Fruit fly (Drosophila melanogaster): ENCODE measurements around the gene Taf3.

Taf3 gene

dm6 chr4:481739-482138 lies 15.1 kb upstream of the Taf3 start:
- TF ChIP-seq ss (GFP tag; optimal IDR thresholded peaks at IDR 0.05) (no peak), eg (GFP tag; IDR thresholded peaks at IDR 0.05) (no peak), CG15336 (GFP tag; IDR thresholded peaks at IDR 0.05) (no peak), Met (GFP tag; optimal IDR thresholded peaks at IDR 0.05) (no peak), Eip78C (GFP tag) (peak; percentile 22), CG8632 (GFP tag; optimal IDR thresholded peaks at IDR 0.05) (no peak)

- TF ChIP-seq CG8119 (GFP tag; IDR thresholded peaks at IDR 0.05) (no peak), dsx (GFP tag; optimal IDR thresholded peaks at IDR 0.05; ENCODE audit: poor library complexity, severe bottlenecking) (no peak), Blimp-1 (GFP tag; optimal IDR thresholded peaks at IDR 0.05) (no peak), CG4318 (GFP tag; optimal IDR thresholded peaks at IDR 0.05) (no peak), fkh (GFP tag; optimal IDR thresholded peaks at IDR 0.05) (no peak), Eip93F (GFP tag; optimal IDR thresholded peaks at IDR 0.05) (no peak), svp (GFP tag) (no peak), ss (GFP tag; optimal IDR thresholded peaks at IDR 0.05) (no peak), fd85E (GFP tag; optimal IDR thresholded peaks at IDR 0.05) (no peak), CG6854 (GFP tag; optimal IDR thresholded peaks at IDR 0.05) (no peak), CG15336 (GFP tag; IDR thresholded peaks at IDR 0.05) (no peak), acj6 (GFP tag; optimal IDR thresholded peaks at IDR 0.05) (no peak), Sox102F (GFP tag; optimal IDR thresholded peaks at IDR 0.05) (no peak), topi (GFP tag; optimal IDR thresholded peaks at IDR 0.05) (no peak), CG11294 (GFP tag; IDR thresholded peaks at IDR 0.05) (no peak)
These were observed 2.1 kb upstream of the Taf3 start for dm6 chr4:468634-469238.

dm6 chr4:468031-468430 lies 1.4 kb upstream of the Taf3 start:
- no peak for TF ChIP-seq Hr4 (GFP tag; optimal IDR thresholded peaks at IDR 0.05)
- TF ChIP-seq CG8119 (GFP tag; IDR thresholded peaks at IDR 0.05) = no peak
- TF ChIP-seq esn (GFP tag; optimal IDR thresholded peaks at IDR 0.05) = no peak
- TF ChIP-seq CG15336 (GFP tag; IDR thresholded peaks at IDR 0.05) = no peak
- TF ChIP-seq CG10669 (GFP tag; optimal IDR thresholded peaks at IDR 0.05) = no peak
- no peak for TF ChIP-seq dsx (GFP tag; optimal IDR thresholded peaks at IDR 0.05; ENCODE audit: poor library complexity, severe bottlenecking)
- TF ChIP-seq achi (GFP tag; optimal IDR thresholded peaks at IDR 0.05) = no peak
- TF ChIP-seq CG11294 (GFP tag; IDR thresholded peaks at IDR 0.05) = no peak
- TF ChIP-seq CG31627 (GFP tag; optimal IDR thresholded peaks at IDR 0.05) = no peak
- no peak for TF ChIP-seq svp (GFP tag)
- no peak for TF ChIP-seq lz (GFP tag; optimal IDR thresholded peaks at IDR 0.05)
- TF ChIP-seq topi (GFP tag; optimal IDR thresholded peaks at IDR 0.05) = no peak

dm6 chr4:466976-467639 lies 480 bp upstream of the Taf3 start, which contains the start of gene CG33941:
CG33941 (plus strand) TSS chr4:467497.
- peak; percentile 40 for TF ChIP-seq esn (GFP tag; optimal IDR thresholded peaks at IDR 0.05)
- TF ChIP-seq net (GFP tag; optimal IDR thresholded peaks at IDR 0.05) = no peak
- TF ChIP-seq Smox (GFP tag; optimal IDR thresholded peaks at IDR 0.05) = no peak
- peak; percentile 10 for TF ChIP-seq CG10631 (GFP tag; optimal IDR thresholded peaks at IDR 0.05)
- TF ChIP-seq CG3032 (tag; optimal IDR thresholded peaks at IDR 0.05) = peak; percentile 18

dm6 chr4:458608-459007 lies 8.0 kb downstream of the Taf3 start:
- no peak for TF ChIP-seq CG11762 (GFP tag; optimal IDR thresholded peaks at IDR 0.05; ENCODE audit: insufficient read depth)

- TF ChIP-seq CG1621 (tag; optimal IDR thresholded peaks at IDR 0.05) (no peak), Smox (GFP tag; optimal IDR thresholded peaks at IDR 0.05) (no peak), lz (GFP tag; optimal IDR thresholded peaks at IDR 0.05) (no peak), CG7368 (GFP tag; optimal IDR thresholded peaks at IDR 0.05) (no peak), CG8119 (GFP tag; IDR thresholded peaks at IDR 0.05) (no peak), salr (GFP tag; optimal IDR thresholded peaks at IDR 0.05) (no peak), eg (GFP tag; IDR thresholded peaks at IDR 0.05) (no peak), CG11294 (GFP tag; IDR thresholded peaks at IDR 0.05) (no peak), Hr38 (GFP tag; optimal IDR thresholded peaks at IDR 0.05) (no peak), CG15336 (GFP tag; IDR thresholded peaks at IDR 0.05) (no peak), CG11902 (GFP tag; optimal IDR thresholded peaks at IDR 0.05) (no peak), esn (GFP tag; optimal IDR thresholded peaks at IDR 0.05) (no peak), CG31627 (GFP tag; optimal IDR thresholded peaks at IDR 0.05) (no peak), ss (GFP tag; optimal IDR thresholded peaks at IDR 0.05) (no peak), topi (GFP tag; optimal IDR thresholded peaks at IDR 0.05) (no peak), fd85E (GFP tag; optimal IDR thresholded peaks at IDR 0.05) (no peak), CG8319 (GFP tag; optimal IDR thresholded peaks at IDR 0.05) (no peak), CG16779 (tag; optimal IDR thresholded peaks at IDR 0.05) (no peak), CG3032 (tag; optimal IDR thresholded peaks at IDR 0.05) (no peak)
These were observed 13.3 kb downstream of the Taf3 start for dm6 chr4:453303-453702.
